Worm (Caenorhabditis elegans) whole organism, L1 larva: ENCODE results near the gene pyt-1.

Experiments
- C04F5.9 ChIP-seq: sonication (generic microtip); optimal IDR thresholded peaks from 2 replicates; lab custom pipeline; 2016; ENCODE audit warnings: missing genetic modification characterization, missing compliant biosample characterization
- C16A3.4 ChIP-seq: fragments of 150-350 bp; optimal IDR thresholded peaks from 2 replicates; lab custom pipeline; 2014; ENCODE audit warnings: missing biosample characterization, missing genetic modification characterization
- Y116A8C.19 ChIP-seq: sonication (generic microtip); optimal IDR thresholded peaks from 2 replicates; lab custom pipeline; 2016; ENCODE audit warnings: missing compliant biosample characterization, missing genetic modification characterization, borderline replicate concordance
- blmp-1 ChIP-seq: fragments of 150-350 bp; optimal IDR thresholded peaks from 2 replicates; lab custom pipeline; 2014; ENCODE audit warnings: missing biosample characterization, missing genetic modification characterization
- dpl-1 ChIP-seq, 3 experiments: fragments of 150-350 bp in 2 of 3; sonication (generic microtip) in 1 of 3; optimal IDR thresholded peaks; 2 replicates each; lab custom pipeline; 2014 to 2017; ENCODE audit warnings: missing biosample characterization in 3 of 3, missing genetic modification characterization in 3 of 3, missing genetic modification reagents in 3 of 3
- dsc-1 ChIP-seq: sonication (generic microtip); optimal IDR thresholded peaks from 2 replicates; lab custom pipeline; 2016; ENCODE audit warnings: mild to moderate bottlenecking, missing genetic modification characterization, missing compliant biosample characterization
- efl-3 ChIP-seq: fragments of 200-800 bp; sonication (Bioruptor generic); optimal IDR thresholded peaks from 2 replicates; lab custom pipeline; 2018; ENCODE audit warnings: mild to moderate bottlenecking, missing genetic modification characterization, missing compliant biosample characterization
- elt-2 ChIP-seq: sonication (generic microtip); optimal IDR thresholded peaks from 2 replicates; lab custom pipeline; 2016; ENCODE audit warnings: missing genetic modification characterization, mild to moderate bottlenecking, inconsistent platforms, missing compliant biosample characterization, missing genetic modification reagents
- ets-5 ChIP-seq: fragments of 200-800 bp; sonication (Bioruptor generic); IDR thresholded peaks from 2 replicates; pipeline ENCODE4 v1.3.6; 2022; ENCODE audit warnings: missing genetic modification characterization, missing compliant biosample characterization
- fkh-10 ChIP-seq: sonication (generic microtip); optimal IDR thresholded peaks from 2 replicates; lab custom pipeline; 2017; ENCODE audit warnings: missing biosample characterization, missing genetic modification reagents, missing genetic modification characterization
- fkh-4 ChIP-seq: sonication (generic microtip); optimal IDR thresholded peaks from 2 replicates; lab custom pipeline; 2016; ENCODE audit warnings: missing compliant biosample characterization, missing genetic modification characterization, borderline replicate concordance
- fkh-8 ChIP-seq: sonication (generic microtip); optimal IDR thresholded peaks from 2 replicates; lab custom pipeline; 2016; ENCODE audit warnings: mild to moderate bottlenecking, missing genetic modification characterization, missing compliant biosample characterization
- fos-1 ChIP-seq: fragments of 150-350 bp; optimal IDR thresholded peaks from 2 replicates; lab custom pipeline; 2014; ENCODE audit warnings: missing biosample characterization, missing genetic modification characterization
- grh-1 ChIP-seq: fragments of 200-800 bp; sonication (Bioruptor generic); IDR thresholded peaks from 2 replicates; pipeline ENCODE4 v1.3.6; 2022; ENCODE audit warnings: missing genetic modification reagents, missing genetic modification characterization, missing compliant biosample characterization
- hpl-2 ChIP-seq: fragments of 150-350 bp; optimal IDR thresholded peaks from 2 replicates; lab custom pipeline; 2014; ENCODE audit warnings: missing biosample characterization, missing genetic modification reagents, missing genetic modification characterization
- irx-1 ChIP-seq: sonication (generic microtip); optimal IDR thresholded peaks from 2 replicates; lab custom pipeline; 2016; ENCODE audit warnings: missing genetic modification characterization, missing compliant biosample characterization
- isw-1 ChIP-seq: fragments of 200-800 bp; sonication (Bioruptor generic); IDR thresholded peaks from 2 replicates; pipeline ENCODE4 v1.3.6; 2022; ENCODE audit warnings: missing genetic modification characterization, missing compliant biosample characterization
- lin-13 ChIP-seq: fragments of 150-350 bp; optimal IDR thresholded peaks from 2 replicates; lab custom pipeline; 2014; ENCODE audit warnings: missing biosample characterization, missing genetic modification reagents, missing genetic modification characterization
- lin-15B ChIP-seq: fragments of 150-350 bp; sonication (generic microtip); optimal IDR thresholded peaks from 3 replicates; lab custom pipeline; 2014; ENCODE audit warnings: missing biosample characterization, missing genetic modification characterization
- lin-39 ChIP-seq: fragments of 150-350 bp; optimal IDR thresholded peaks from 2 replicates; lab custom pipeline; 2014; ENCODE audit warnings: missing biosample characterization, missing genetic modification reagents, missing genetic modification characterization
- lir-3 ChIP-seq: sonication (generic microtip); optimal IDR thresholded peaks from 2 replicates; lab custom pipeline; 2016; ENCODE audit warnings: mild to moderate bottlenecking, missing genetic modification characterization, moderate library complexity, missing compliant biosample characterization; ENCODE audit not compliant: poor library complexity
- lsy-2 ChIP-seq, 2 experiments: fragments of 150-350 bp; optimal IDR thresholded peaks; 2 replicates each; lab custom pipeline; 2014; ENCODE audit warnings: missing biosample characterization in 2 of 2, missing genetic modification characterization in 2 of 2
- mdl-1 ChIP-seq, 2 experiments: fragments of 150-350 bp; optimal IDR thresholded peaks; 2 replicates each; lab custom pipeline; 2014 to 2017; ENCODE audit warnings: missing biosample characterization in 2 of 2, missing genetic modification characterization in 2 of 2, inconsistent platforms in 1 of 2
- nhr-12 ChIP-seq: sonication (generic microtip); optimal IDR thresholded peaks from 2 replicates; lab custom pipeline; 2017; ENCODE audit warnings: missing biosample characterization, missing genetic modification characterization
- nhr-20 ChIP-seq: sonication (generic microtip); optimal IDR thresholded peaks from 2 replicates; lab custom pipeline; 2016; ENCODE audit warnings: mild to moderate bottlenecking, missing genetic modification characterization, missing compliant biosample characterization
- nhr-47 ChIP-seq: sonication (generic microtip); optimal IDR thresholded peaks from 2 replicates; lab custom pipeline; 2016; ENCODE audit warnings: mild to moderate bottlenecking, missing genetic modification characterization, moderate library complexity, missing compliant biosample characterization
- nhr-71 ChIP-seq: sonication (generic microtip); optimal IDR thresholded peaks from 2 replicates; lab custom pipeline; 2016; ENCODE audit warnings: mild to moderate bottlenecking, missing genetic modification characterization, moderate library complexity, missing compliant biosample characterization
- nhr-76 ChIP-seq: sonication (generic microtip); optimal IDR thresholded peaks from 2 replicates; lab custom pipeline; 2017; ENCODE audit warnings: missing biosample characterization, missing genetic modification characterization
- nhr-77 ChIP-seq: fragments of 150-350 bp; optimal IDR thresholded peaks from 2 replicates; lab custom pipeline; 2014; ENCODE audit warnings: missing biosample characterization, missing genetic modification characterization
- nhr-85 ChIP-seq: sonication (generic microtip); peaks from one replicate; lab custom pipeline; 2016; ENCODE audit warnings: missing genetic modification characterization, inconsistent platforms, missing compliant biosample characterization
- pag-3 ChIP-seq: sonication (generic microtip); optimal IDR thresholded peaks from 2 replicates; lab custom pipeline; 2017; ENCODE audit warnings: missing genetic modification characterization, mild to moderate bottlenecking, missing compliant biosample characterization, antibody characterized with exemption, borderline replicate concordance; ENCODE audit not compliant: insufficient read depth
- pax-3 ChIP-seq: fragments of 200-800 bp; sonication (Bioruptor generic); optimal IDR thresholded peaks from 2 replicates; lab custom pipeline; 2018; ENCODE audit warnings: mild to moderate bottlenecking, missing genetic modification characterization, moderate library complexity, missing compliant biosample characterization
- pqm-1 ChIP-seq: sonication (generic microtip); optimal IDR thresholded peaks from 3 replicates; lab custom pipeline; 2017; ENCODE audit warnings: missing biosample characterization, missing genetic modification characterization
- skn-1 ChIP-seq: fragments of 150-350 bp; optimal IDR thresholded peaks from 2 replicates; lab custom pipeline; 2014; ENCODE audit warnings: missing biosample characterization, missing genetic modification characterization
- snpc-4 ChIP-seq: fragments of 150-350 bp; optimal IDR thresholded peaks from 2 replicates; lab custom pipeline; 2014; ENCODE audit warnings: missing biosample characterization, missing genetic modification characterization
- sox-4 ChIP-seq: sonication (generic microtip); optimal IDR thresholded peaks from 2 replicates; lab custom pipeline; 2016; ENCODE audit warnings: missing genetic modification characterization, missing compliant biosample characterization
- sptf-1 ChIP-seq: fragments of 150-350 bp; optimal IDR thresholded peaks from 2 replicates; lab custom pipeline; 2014; ENCODE audit warnings: missing biosample characterization, missing genetic modification characterization
- swsn-7 ChIP-seq: sonication (generic microtip); optimal IDR thresholded peaks from 2 replicates; lab custom pipeline; 2016; ENCODE audit warnings: missing genetic modification characterization, missing compliant biosample characterization
- unc-30 ChIP-seq: sonication (generic microtip); optimal IDR thresholded peaks from 2 replicates; lab custom pipeline; 2017; ENCODE audit warnings: missing biosample characterization, missing genetic modification characterization
- unc-86 ChIP-seq: sonication (generic microtip); optimal IDR thresholded peaks from 2 replicates; lab custom pipeline; 2016; ENCODE audit warnings: missing genetic modification characterization, missing compliant biosample characterization
- unc-98 ChIP-seq: fragments of 200-800 bp; sonication (Bioruptor generic); IDR thresholded peaks from 2 replicates; pipeline ENCODE4 v1.3.6; 2022; ENCODE audit warnings: missing genetic modification characterization, missing compliant biosample characterization
- xbp-1 ChIP-seq: sonication (generic microtip); optimal IDR thresholded peaks from 2 replicates; lab custom pipeline; 2016; ENCODE audit warnings: missing genetic modification characterization, missing compliant biosample characterization
- zag-1 ChIP-seq: fragments of 150-350 bp; optimal IDR thresholded peaks from 2 replicates; lab custom pipeline; 2014; ENCODE audit warnings: missing biosample characterization, missing genetic modification characterization

pyt-1 gene

ce11 chrV:10245615-10246014 is 16.5 kb upstream of the pyt-1 start:
- TF ChIP-seq dsc-1 (tag; lab: Kevin White, UChicago) = peak; percentile 6
- no peak for TF ChIP-seq unc-30

- TF ChIP-seq mdl-1 (tag; optimal IDR thresholded peaks at IDR 0.05; lab: Kevin White, UChicago) (no peak), nhr-76 (no peak), unc-86 (tag; lab: Kevin White, UChicago) (no peak), ets-5 (GFP tag; lab: Robert Waterston, UW) (no peak), lin-39 (tag; lab: Kevin White, UChicago) (no peak), dsc-1 (tag; lab: Kevin White, UChicago) (peak; percentile 73), Y116A8C.19 (tag; lab: Kevin White, UChicago) (no peak), lsy-2 (tag; optimal IDR thresholded peaks at IDR 0.05; lab: Kevin White, UChicago) (no peak), nhr-20 (tag; lab: Kevin White, UChicago) (no peak), elt-2 (tag; lab: Kevin White, UChicago) (peak; percentile 34), irx-1 (tag; lab: Kevin White, UChicago) (no peak), fkh-8 (tag; lab: Kevin White, UChicago) (peak; percentile 11), pqm-1 (tag; lab: Kevin White, UChicago) (no peak), snpc-4 (tag; lab: Kevin White, UChicago) (no peak), lir-3 (tag; lab: Kevin White, UChicago) (no peak), pag-3 (tag; lab: Kevin White, UChicago) (no peak), nhr-77 (tag; lab: Kevin White, UChicago) (no peak)
Observed at ce11 chrV:10244018-10244720, 15.0 kb upstream of the pyt-1 start.

- TF ChIP-seq ets-5 (GFP tag; lab: Robert Waterston, UW) (no peak), lir-3 (tag; lab: Kevin White, UChicago) (no peak), dpl-1 (GFP tag; optimal IDR thresholded peaks at IDR 0.05; lab: Kevin White, UChicago) (no peak), snpc-4 (tag; lab: Kevin White, UChicago) (no peak), lin-15B (tag; lab: Kevin White, UChicago) (no peak), fkh-10 (no peak)
- TF ChIP-seq, all 84 proteins: peak for 0
Observed at ce11 chrV:10243105-10243504, 14.0 kb upstream of the pyt-1 start, which contains the start of gene C12D8.9. TSS of gene C12D8.9 (minus strand) at chrV:10243205.

ce11 chrV:10241121-10241803 is 12.1 kb upstream of the pyt-1 start, which contains the start of the genes C12D8.21 and col-148:
TSS of gene C12D8.21 (minus strand) at chrV:10241188.
TSS of gene col-148 (plus strand) at chrV:10241753.
- TF ChIP-seq swsn-7 (tag; lab: Kevin White, UChicago) = no peak
- peak; percentile 11 for TF ChIP-seq nhr-71 (tag; lab: Kevin White, UChicago)
- TF ChIP-seq lin-13 (GFP tag; lab: Kevin White, UChicago) = no peak
- peak; percentile 22 for TF ChIP-seq sox-4 (tag; lab: Kevin White, UChicago)
- TF ChIP-seq nhr-77 (tag; lab: Kevin White, UChicago) = no peak
- TF ChIP-seq C16A3.4 (tag; lab: Kevin White, UChicago) = no peak
- TF ChIP-seq lir-3 (tag; lab: Kevin White, UChicago) = no peak
- TF ChIP-seq C04F5.9 (tag; lab: Kevin White, UChicago) = no peak
- no peak for TF ChIP-seq sptf-1 (tag; lab: Kevin White, UChicago)
- no peak for TF ChIP-seq skn-1 (tag; lab: Kevin White, UChicago)
- TF ChIP-seq fkh-4 (tag; lab: Kevin White, UChicago) = no peak
- no peak for TF ChIP-seq isw-1 (GFP tag; lab: Robert Waterston, UW)
- no peak for TF ChIP-seq lsy-2 (tag; optimal IDR thresholded peaks at IDR 0.05; lab: Kevin White, UChicago)
- peak; percentile 62 for TF ChIP-seq pax-3
- no peak for TF ChIP-seq nhr-20 (tag; lab: Kevin White, UChicago)
- TF ChIP-seq zag-1 (tag; lab: Kevin White, UChicago) = no peak
- TF ChIP-seq nhr-47 = peak; percentile 35
- no peak for TF ChIP-seq efl-3
- TF ChIP-seq grh-1 = no peak
- peak; percentile 72 for TF ChIP-seq fkh-8 (tag; lab: Kevin White, UChicago)
- TF ChIP-seq irx-1 (tag; lab: Kevin White, UChicago) = no peak
- TF ChIP-seq nhr-12 (tag; lab: Kevin White, UChicago) = no peak
- no peak for TF ChIP-seq fos-1 (tag; lab: Kevin White, UChicago)
- TF ChIP-seq xbp-1 = no peak
- no peak for TF ChIP-seq Y116A8C.19 (tag; lab: Kevin White, UChicago)
- no peak for TF ChIP-seq nhr-85 (tag; lab: Kevin White, UChicago)
- no peak for TF ChIP-seq dpl-1 (GFP tag; optimal IDR thresholded peaks at IDR 0.05; lab: Kevin White, UChicago)
- no peak for TF ChIP-seq hpl-2 (GFP tag; lab: Kevin White, UChicago)
- TF ChIP-seq blmp-1 (tag; lab: Kevin White, UChicago) = no peak
- no peak for TF ChIP-seq unc-98 (GFP tag; lab: Robert Waterston, UW)
